Worm (Caenorhabditis elegans): ENCODE results near the gene H12D21.5.

ce11 chrV:14868181-14868580 lies 25.6 kb upstream of the H12D21.5 start, which contains the start of gene gcy-14:
- TF ChIP-seq hmg-20 (GFP tag; IDR thresholded peaks at IDR 0.05) (no peak), ztf-26 (tag; optimal IDR thresholded peaks at IDR 0.05) (no peak), egl-18 (GFP tag; IDR thresholded peaks at IDR 0.05) (no peak), F57A8.1 (GFP tag; optimal IDR thresholded peaks at IDR 0.05) (no peak), nhr-179 (tag; optimal IDR thresholded peaks at IDR 0.05) (no peak), ama-1 (optimal IDR thresholded peaks at IDR 0.05) (no peak), ama-1 (GFP tag; optimal IDR thresholded peaks at IDR 0.05) (no peak), rcor-1 (GFP tag; IDR thresholded peaks at IDR 0.05) (no peak)

Data from whole organism, young adult.